Worm (Caenorhabditis elegans): ENCODE measurements around the gene ufl-1.
A peak's percentile ranks its signal among the peaks of the same experiment; 100 is the strongest.

The ufl-1 gene

ce11 chrIV:7020630-7021029, 16.0 kb downstream of the ufl-1 start:
- no peak for TF ChIP-seq sdc-2 (tag; optimal IDR thresholded peaks at IDR 0.05)

- TF ChIP-seq sox-4 (tag; optimal IDR thresholded peaks at IDR 0.05) (no peak), ceh-48 (tag; optimal IDR thresholded peaks at IDR 0.05) (no peak), elt-2 (tag; optimal IDR thresholded peaks at IDR 0.05) (no peak), ceh-34 (tag; optimal IDR thresholded peaks at IDR 0.05) (no peak), hlh-13 (GFP tag; optimal IDR thresholded peaks at IDR 0.05) (no peak), Y22D7AL.16 (tag; optimal IDR thresholded peaks at IDR 0.05) (no peak), tbx-2 (tag; optimal IDR thresholded peaks at IDR 0.05) (no peak), C38D4.7 (GFP tag; optimal IDR thresholded peaks at IDR 0.05) (no peak), npax-4 (tag; optimal IDR thresholded peaks at IDR 0.05) (no peak), ceh-45 (GFP tag; IDR thresholded peaks at IDR 0.05) (no peak), ztf-16 (tag; optimal IDR thresholded peaks at IDR 0.05) (no peak), unc-3 (GFP tag; conservative IDR thresholded peaks at IDR 0.05) (no peak), unc-3 (tag; optimal IDR thresholded peaks at IDR 0.05) (no peak)
Measured at ce11 chrIV:7018623-7019022, 18.0 kb downstream of the ufl-1 start.

- TF ChIP-seq zip-5 (tag; optimal IDR thresholded peaks at IDR 0.05) (no peak), fax-1 (tag; optimal IDR thresholded peaks at IDR 0.05) (no peak), unc-42 (tag; optimal IDR thresholded peaks at IDR 0.05) (peak; percentile 22), ceh-31 (tag; optimal IDR thresholded peaks at IDR 0.05) (no peak), ceh-48 (tag; optimal IDR thresholded peaks at IDR 0.05) (peak; percentile 69)
Measured at ce11 chrIV:7017123-7017674, 19.5 kb downstream of the ufl-1 start, which contains the start of gene gldi-4. gldi-4 (plus strand) TSS chrIV:7017624.

- no peak for TF ChIP-seq lin-11 (tag; optimal IDR thresholded peaks at IDR 0.05)
- TF ChIP-seq dmd-4 (tag; optimal IDR thresholded peaks at IDR 0.05; ENCODE audit: borderline replicate concordance): no peak
- peak; percentile 14 for TF ChIP-seq dve-1 (tag; optimal IDR thresholded peaks at IDR 0.05)
- TF ChIP-seq hlh-30 (tag; optimal IDR thresholded peaks at IDR 0.05; ENCODE audit: insufficient read depth): peak; percentile 60
- no peak for TF ChIP-seq npax-4 (tag; optimal IDR thresholded peaks at IDR 0.05)
- no peak for TF ChIP-seq ref-2 (tag; optimal IDR thresholded peaks at IDR 0.05)
- no peak for TF ChIP-seq pat-9 (tag; optimal IDR thresholded peaks at IDR 0.05)
- TF ChIP-seq hlh-15 (tag; optimal IDR thresholded peaks at IDR 0.05): no peak
- TF ChIP-seq fax-1 (tag; optimal IDR thresholded peaks at IDR 0.05): no peak
- no peak for TF ChIP-seq pag-3 (tag; optimal IDR thresholded peaks at IDR 0.05; ENCODE audit: borderline replicate concordance)
- no peak for TF ChIP-seq sdc-2 (tag; optimal IDR thresholded peaks at IDR 0.05)
- TF ChIP-seq odd-2 (tag; optimal IDR thresholded peaks at IDR 0.05): no peak
- no peak for TF ChIP-seq ceh-2 (tag; optimal IDR thresholded peaks at IDR 0.05)
- TF ChIP-seq ceh-30 (tag; optimal IDR thresholded peaks at IDR 0.05): no peak
- no peak for TF ChIP-seq ets-4 (tag; optimal IDR thresholded peaks at IDR 0.05)
- peak; percentile 13 for TF ChIP-seq ceh-34 (tag; optimal IDR thresholded peaks at IDR 0.05)
- TF ChIP-seq unc-42 (tag; optimal IDR thresholded peaks at IDR 0.05): peak; percentile 52
- TF ChIP-seq mec-3 (tag; optimal IDR thresholded peaks at IDR 0.05; ENCODE audit: borderline replicate concordance): no peak
- TF ChIP-seq hlh-13 (GFP tag; optimal IDR thresholded peaks at IDR 0.05): no peak
- TF ChIP-seq T23F11.4 (GFP tag; optimal IDR thresholded peaks at IDR 0.05): no peak
- no peak for TF ChIP-seq syd-9 (tag; optimal IDR thresholded peaks at IDR 0.05)
- no peak for TF ChIP-seq gmeb-2 (tag; optimal IDR thresholded peaks at IDR 0.05)
- TF ChIP-seq fkh-10 (GFP tag; optimal IDR thresholded peaks at IDR 0.05): no peak
- peak; percentile 11 for TF ChIP-seq tbx-2 (tag; optimal IDR thresholded peaks at IDR 0.05)
- TF ChIP-seq ceh-22 (tag; optimal IDR thresholded peaks at IDR 0.05): no peak
- peak; percentile 2 for TF ChIP-seq hlh-8 (tag; optimal IDR thresholded peaks at IDR 0.05)
- TF ChIP-seq C38D4.7 (GFP tag; optimal IDR thresholded peaks at IDR 0.05): no peak
- TF ChIP-seq ahr-1 (tag; optimal IDR thresholded peaks at IDR 0.05): no peak
- TF ChIP-seq ztf-16 (tag; optimal IDR thresholded peaks at IDR 0.05): no peak
- no peak for TF ChIP-seq sox-2 (GFP tag; IDR thresholded peaks at IDR 0.05)
- TF ChIP-seq ama-1 (optimal IDR thresholded peaks at IDR 0.05): no peak
- TF ChIP-seq eyg-1 (tag; optimal IDR thresholded peaks at IDR 0.05): no peak
- TF ChIP-seq unc-3 (GFP tag; conservative IDR thresholded peaks at IDR 0.05): no peak
- TF ChIP-seq unc-3 (tag; optimal IDR thresholded peaks at IDR 0.05): no peak
- TF ChIP-seq Y22D7AL.16 (tag; optimal IDR thresholded peaks at IDR 0.05): no peak
- TF ChIP-seq pax-1 (tag; optimal IDR thresholded peaks at IDR 0.05): no peak
- no peak for TF ChIP-seq madf-2 (tag; optimal IDR thresholded peaks at IDR 0.05)
- no peak for TF ChIP-seq pha-4 (tag; optimal IDR thresholded peaks at IDR 0.05)
- TF ChIP-seq K02D7.2 (tag; optimal IDR thresholded peaks at IDR 0.05): no peak
- no peak for TF ChIP-seq che-1 (tag; optimal IDR thresholded peaks at IDR 0.05)
Measured at ce11 chrIV:7016502-7016901, 20.2 kb downstream of the ufl-1 start.

Data from whole organism, late embryonic.